Worm (Caenorhabditis elegans) whole organism, early embryonic: ENCODE measurements around the gene F45H10.5.

ENCODE experiments used
- B0310.2 ChIP-seq: sonication (generic microtip); optimal IDR thresholded peaks from 2 replicates; lab custom pipeline; 2016; ENCODE audit warnings: mild to moderate bottlenecking, missing genetic modification characterization, missing compliant biosample characterization
- F13C5.2 ChIP-seq: sonication (generic microtip); optimal IDR thresholded peaks from 2 replicates; lab custom pipeline; 2017; ENCODE audit warnings: mild to moderate bottlenecking, missing genetic modification characterization, inconsistent platforms, missing compliant biosample characterization
- aly-1 ChIP-seq: sonication (generic microtip); optimal IDR thresholded peaks from 2 replicates; lab custom pipeline; 2016; ENCODE audit warnings: missing genetic modification characterization, missing compliant biosample characterization
- ama-1 ChIP-seq: fragments of 150-350 bp; optimal IDR thresholded peaks from 2 replicates; lab custom pipeline; 2014
- ceh-13 ChIP-seq: fragments of 200-800 bp; sonication (Bioruptor generic); optimal IDR thresholded peaks from 2 replicates; lab custom pipeline; 2018; ENCODE audit warnings: mild to moderate bottlenecking, missing genetic modification characterization, missing compliant biosample characterization
- ceh-36 ChIP-seq: sonication (generic microtip); optimal IDR thresholded peaks from 2 replicates; lab custom pipeline; 2016; ENCODE audit warnings: missing genetic modification characterization, inconsistent platforms, missing compliant biosample characterization
- ets-7 ChIP-seq: sonication (generic microtip); optimal IDR thresholded peaks from 2 replicates; lab custom pipeline; 2016; ENCODE audit warnings: missing genotype, missing genetic modification characterization, missing compliant biosample characterization
- flt-1 ChIP-seq: fragments of 200-800 bp; sonication (Bioruptor generic); IDR thresholded peaks from 2 replicates; pipeline ENCODE4 v1.3.6; 2022; ENCODE audit warnings: missing genetic modification characterization, missing compliant biosample characterization
- hmbx-1 ChIP-seq: sonication (generic microtip); optimal IDR thresholded peaks from 2 replicates; lab custom pipeline; 2016; ENCODE audit warnings: mild to moderate bottlenecking, missing genetic modification characterization, missing compliant biosample characterization
- hmg-4 ChIP-seq: fragments of 200-800 bp; sonication (Bioruptor generic); optimal IDR thresholded peaks from 2 replicates; lab custom pipeline; 2018; ENCODE audit warnings: mild to moderate bottlenecking, missing genetic modification characterization, missing compliant biosample characterization
- hnd-1 ChIP-seq: sonication (generic microtip); optimal IDR thresholded peaks from 2 replicates; lab custom pipeline; 2016; ENCODE audit warnings: missing genetic modification characterization, missing compliant biosample characterization
- pes-1 ChIP-seq: fragments of 200-800 bp; sonication (Bioruptor generic); IDR thresholded peaks from 2 replicates; pipeline ENCODE4 v1.3.6; 2022; ENCODE audit warnings: missing genetic modification reagents, missing genetic modification characterization, missing compliant biosample characterization
- scrt-1 ChIP-seq: fragments of 200-800 bp; sonication (Bioruptor generic); IDR thresholded peaks from 2 replicates; pipeline ENCODE4 v1.3.6; 2022; ENCODE audit warnings: missing genetic modification characterization, missing compliant biosample characterization
- sea-1 ChIP-seq: fragments of 200-800 bp; sonication (Bioruptor generic); conservative IDR thresholded peaks from 2 replicates; pipeline ENCODE4 v1.3.6; 2022; ENCODE audit warnings: missing genetic modification characterization, missing compliant biosample characterization
- tbx-11 ChIP-seq: fragments of 200-800 bp; sonication (Bioruptor generic); IDR thresholded peaks from 2 replicates; pipeline ENCODE4 v1.3.6; 2022; ENCODE audit warnings: missing genetic modification characterization, missing compliant biosample characterization
- tbx-37 ChIP-seq: fragments of 200-800 bp; sonication (Bioruptor generic); conservative IDR thresholded peaks from 2 replicates; pipeline ENCODE4 v1.3.6; 2022; ENCODE audit warnings: missing genetic modification reagents, missing genetic modification characterization, missing compliant biosample characterization
- tra-4 ChIP-seq: sonication (generic microtip); optimal IDR thresholded peaks from 2 replicates; lab custom pipeline; 2017; ENCODE audit warnings: missing genetic modification characterization, missing compliant biosample characterization

Gene F45H10.5

DNA sequence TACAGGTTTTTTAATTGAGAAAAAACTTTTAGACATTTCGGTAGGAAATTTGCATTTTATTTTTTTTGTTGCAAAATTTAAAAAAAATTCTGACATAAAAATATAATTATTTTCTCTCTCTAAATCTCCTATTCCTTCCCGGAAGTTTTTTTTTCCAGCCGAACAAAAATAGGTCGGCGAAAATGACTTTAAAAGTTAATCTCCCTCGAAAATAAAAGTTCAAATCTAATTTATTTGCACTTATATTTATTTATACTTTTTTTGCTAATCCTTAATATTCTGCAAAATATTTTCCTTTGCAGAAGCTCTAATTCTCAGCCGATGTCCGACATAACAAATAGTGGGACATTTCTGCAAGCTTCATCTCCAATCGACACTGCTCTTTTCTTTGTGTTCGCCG is at the start of gene F45H10.5:
Gene F45H10.5, plus strand, starts transcription at position 301 of the 400 bp plus-strand sequence.
- TF ChIP-seq F13C5.2 (tag; lab: Kevin White, UChicago) (no peak), hmbx-1 (tag; lab: Kevin White, UChicago) (no peak), tbx-11 (GFP tag; lab: Robert Waterston, UW) (no peak)

DNA sequence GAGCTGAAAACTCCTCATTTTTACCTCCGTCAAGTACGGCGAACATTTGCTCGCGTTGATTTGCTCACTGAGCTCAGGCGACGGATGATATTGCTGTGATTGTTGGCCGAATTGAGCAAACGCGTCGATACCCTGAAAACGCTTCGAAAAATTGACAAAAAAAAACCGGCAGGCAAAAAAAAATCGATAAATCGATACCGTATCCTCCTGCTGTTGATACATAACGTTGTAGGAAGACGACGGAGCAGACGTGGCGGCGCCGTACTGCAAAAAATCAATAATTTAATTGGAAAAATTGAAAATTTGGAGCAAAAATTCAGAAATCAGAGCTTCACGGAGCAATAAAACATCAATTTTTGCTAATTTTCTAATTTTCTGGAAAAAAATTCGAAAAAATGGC is 46.8 kb upstream of the F45H10.5 start:
- no peak for TF ChIP-seq F13C5.2 (tag; lab: Kevin White, UChicago)
- TF ChIP-seq B0310.2 (tag; lab: Kevin White, UChicago): no peak
- no peak for TF ChIP-seq tra-4 (tag; lab: Kevin White, UChicago)
- TF ChIP-seq tbx-11 (GFP tag; lab: Robert Waterston, UW): no peak
- TF ChIP-seq scrt-1: no peak
- TF ChIP-seq ama-1 (lab: Kevin White, UChicago): no peak

DNA sequence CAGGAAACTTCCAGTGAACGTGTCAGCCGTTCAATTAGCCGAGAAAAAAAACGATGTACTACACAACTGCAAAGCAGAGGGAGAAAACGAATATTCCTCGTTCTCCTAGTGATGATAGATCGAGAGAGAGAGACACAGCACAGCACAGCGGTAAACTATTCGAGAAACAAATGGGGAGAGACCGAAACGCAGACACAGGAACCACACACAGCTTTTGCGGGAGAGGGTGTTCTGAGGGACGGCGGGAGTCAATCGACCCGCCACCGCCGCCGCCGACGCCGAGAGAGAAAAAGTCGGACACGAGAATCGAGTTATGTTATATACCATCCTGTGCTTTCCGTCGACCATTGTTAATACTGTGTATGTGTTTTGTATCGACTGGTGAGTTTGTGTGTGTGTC is 45.1 kb upstream of the F45H10.5 start:
- TF ChIP-seq B0310.2 (tag; lab: Kevin White, UChicago) (peak; percentile 45), hmg-4 (peak; percentile 52), tra-4 (tag; lab: Kevin White, UChicago) (no peak)

DNA sequence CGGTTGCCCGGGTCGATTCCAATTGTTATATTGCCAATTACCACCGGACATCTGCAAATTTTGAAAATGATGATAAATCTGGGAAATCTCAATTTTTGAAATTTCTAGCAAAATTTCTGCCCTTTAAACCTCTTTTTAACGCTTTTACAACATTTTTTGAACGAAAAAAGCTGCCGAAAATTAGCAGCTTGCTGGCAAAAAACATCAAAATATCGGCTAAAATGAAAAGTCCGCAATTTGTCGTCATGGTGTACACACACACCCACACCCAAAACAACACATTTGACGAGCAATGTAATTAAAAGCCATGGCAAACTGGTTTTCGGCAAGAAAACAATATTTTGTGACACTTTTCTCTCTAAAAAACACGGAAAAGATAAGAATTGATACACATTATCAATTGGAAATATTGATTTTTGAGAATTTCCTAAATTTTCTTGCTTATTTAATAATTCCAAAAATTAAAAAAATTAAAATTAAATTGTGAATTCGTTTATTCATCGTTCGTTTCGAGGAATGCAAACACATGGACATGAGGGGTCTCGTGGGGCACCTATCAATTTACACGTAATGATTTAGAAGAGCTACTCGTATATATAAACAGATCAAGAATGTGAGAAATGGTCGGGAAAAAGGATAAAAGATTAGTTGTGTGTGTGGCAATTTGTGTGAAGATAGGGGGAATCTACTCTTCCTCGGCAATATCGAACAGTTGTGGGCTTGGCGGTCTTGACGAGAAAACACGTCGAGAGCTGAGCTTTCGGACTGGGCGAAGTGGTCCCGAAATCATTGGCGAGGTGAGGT is 40.9 kb upstream of the F45H10.5 start, which contains the start of gene pqn-27:
Gene pqn-27, minus strand, starts transcription at position 51 of the 804 bp plus-strand sequence.
- no peak for TF ChIP-seq B0310.2 (tag; lab: Kevin White, UChicago)
- peak; percentile 83 for TF ChIP-seq ama-1 (lab: Kevin White, UChicago)

DNA sequence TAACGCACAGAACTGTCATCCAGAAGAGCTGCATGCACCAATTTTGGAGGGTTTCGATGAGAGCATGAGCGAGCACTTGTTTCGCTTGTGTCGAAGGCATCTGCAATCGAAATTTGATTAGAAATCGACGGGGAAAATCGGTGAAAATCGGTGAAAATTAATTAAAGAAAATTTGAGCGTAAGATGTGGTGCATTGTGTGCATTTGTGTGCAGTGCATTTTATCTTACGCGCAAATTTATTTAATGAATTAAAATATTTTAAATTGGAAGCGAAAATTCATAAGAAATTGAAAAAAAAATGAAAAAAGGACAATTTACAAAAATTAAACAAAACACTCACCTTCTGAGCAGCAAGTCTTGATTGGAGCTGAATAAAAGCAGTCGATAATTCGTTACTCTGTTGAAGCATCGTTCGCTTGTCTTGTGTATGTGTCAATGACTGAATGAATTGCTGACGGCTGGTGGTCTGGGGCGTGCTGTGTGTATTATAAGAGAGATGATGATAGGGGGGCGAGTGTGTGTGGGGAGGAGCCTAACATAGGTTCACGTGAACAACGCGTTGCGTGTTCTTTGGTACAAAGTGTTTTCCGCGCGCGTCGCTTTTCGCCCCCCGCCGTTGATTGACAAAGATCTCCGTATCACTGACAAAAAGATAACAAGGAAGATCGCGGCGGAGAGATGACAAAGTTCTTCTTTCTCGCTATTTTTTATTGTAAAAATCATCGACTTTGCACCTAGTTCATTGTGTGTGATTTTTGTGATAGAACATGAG is 39.9 kb upstream of the F45H10.5 start:
- TF ChIP-seq ets-7 (tag; lab: Kevin White, UChicago) (peak; percentile 10), hnd-1 (tag; lab: Kevin White, UChicago) (no peak), hmg-4 (peak; percentile 66)

DNA sequence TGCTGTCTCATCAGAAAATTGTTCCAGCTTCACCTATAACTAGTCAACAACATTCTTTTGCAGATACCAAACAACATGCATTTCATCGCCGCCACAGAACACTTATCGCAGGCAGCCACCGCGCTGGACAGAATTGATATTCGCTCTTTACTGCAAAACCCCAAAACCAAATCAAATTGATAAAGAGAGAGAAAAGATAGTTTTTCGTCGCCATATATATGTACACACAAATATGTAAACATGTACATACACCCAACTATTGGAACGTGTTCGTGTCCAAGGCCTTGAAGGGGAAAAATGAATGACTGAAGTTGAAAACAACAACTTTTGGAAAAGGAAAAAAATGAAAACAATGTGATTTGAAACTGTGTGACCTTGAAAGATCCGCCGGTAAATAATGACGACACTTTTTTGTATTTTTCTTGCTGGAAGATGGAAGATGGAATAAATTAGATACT is 36.3 kb upstream of the F45H10.5 start:
- no peak for TF ChIP-seq hnd-1 (tag; lab: Kevin White, UChicago)
- no peak for TF ChIP-seq scrt-1
- no peak for TF ChIP-seq ets-7 (tag; lab: Kevin White, UChicago)
- TF ChIP-seq ama-1 (lab: Kevin White, UChicago): no peak
- TF ChIP-seq hmg-4: no peak
- no peak for TF ChIP-seq B0310.2 (tag; lab: Kevin White, UChicago)
- no peak for TF ChIP-seq F13C5.2 (tag; lab: Kevin White, UChicago)
- no peak for TF ChIP-seq tbx-37 (GFP tag; lab: Robert Waterston, UW)
- TF ChIP-seq hmbx-1 (tag; lab: Kevin White, UChicago): no peak
- no peak for TF ChIP-seq tra-4 (tag; lab: Kevin White, UChicago)
- no peak for TF ChIP-seq sea-1 (GFP tag; lab: Robert Waterston, UW)
- TF ChIP-seq ceh-13 (GFP tag; lab: Kevin White, UChicago): no peak
- TF ChIP-seq flt-1 (GFP tag; lab: Robert Waterston, UW): no peak
- no peak for TF ChIP-seq aly-1
- TF ChIP-seq ceh-36: no peak

DNA sequence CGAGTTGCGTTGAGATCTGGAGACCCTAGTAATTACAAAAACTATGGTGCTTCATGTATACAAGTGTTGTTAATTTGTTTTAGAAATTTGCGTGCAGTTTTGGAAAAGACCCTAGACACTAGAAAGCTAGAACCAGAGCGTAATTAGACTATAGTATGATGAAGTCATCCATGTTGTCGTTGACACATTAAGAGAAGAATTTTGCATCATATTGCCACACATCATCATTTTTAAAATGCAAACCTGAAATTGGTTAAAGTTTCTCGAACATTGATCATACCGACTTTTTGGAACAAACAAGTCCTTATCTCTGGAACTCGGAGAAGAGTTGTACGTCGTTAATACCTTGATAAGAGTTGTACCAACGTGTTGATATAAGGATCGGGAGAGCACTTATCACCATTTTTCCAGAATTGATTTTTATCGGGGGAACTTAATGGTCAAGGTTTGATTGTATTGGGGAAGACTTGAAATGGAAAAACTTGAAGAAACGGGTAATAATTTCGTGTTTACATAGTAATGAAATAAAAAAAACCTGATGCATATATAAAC is 33.8 kb upstream of the F45H10.5 start:
- TF ChIP-seq aly-1 (no peak), pes-1 (GFP tag; lab: Robert Waterston, UW) (no peak), ama-1 (lab: Kevin White, UChicago) (no peak), sea-1 (GFP tag; lab: Robert Waterston, UW) (no peak), hmg-4 (no peak), hnd-1 (tag; lab: Kevin White, UChicago) (no peak), scrt-1 (no peak), ets-7 (tag; lab: Kevin White, UChicago) (no peak), ceh-13 (GFP tag; lab: Kevin White, UChicago) (no peak), flt-1 (GFP tag; lab: Robert Waterston, UW) (no peak), tbx-11 (GFP tag; lab: Robert Waterston, UW) (no peak), F13C5.2 (tag; lab: Kevin White, UChicago) (no peak), tra-4 (tag; lab: Kevin White, UChicago) (no peak), B0310.2 (tag; lab: Kevin White, UChicago) (no peak), ceh-36 (no peak), hmbx-1 (tag; lab: Kevin White, UChicago) (no peak), tbx-37 (GFP tag; lab: Robert Waterston, UW) (no peak)
